Fruit fly (Drosophila melanogaster) Kc167 (cell line): ENCODE data around the gene LysRS.

Experiments used
- Myc ChIP-seq: fragments of >200 bp; optimal IDR thresholded peaks from 2 replicates; lab custom pipeline; 2017; ENCODE audit warnings: missing external identifiers
- Sin3A ChIP-seq: fragments of >200 bp; optimal IDR thresholded peaks from 2 replicates; lab custom pipeline; 2018; ENCODE audit warnings: missing external identifiers
- h ChIP-seq: fragments of >200 bp; optimal IDR thresholded peaks from 3 replicates; lab custom pipeline; 2018; ENCODE audit warnings: missing external identifiers
- insv ChIP-seq: fragments of >200 bp; optimal IDR thresholded peaks from 3 replicates; lab custom pipeline; 2018; ENCODE audit warnings: missing external identifiers
- psq ChIP-seq: fragments of >200 bp; optimal IDR thresholded peaks from 2 replicates; lab custom pipeline; 2017; ENCODE audit warnings: missing external identifiers

DNA sequence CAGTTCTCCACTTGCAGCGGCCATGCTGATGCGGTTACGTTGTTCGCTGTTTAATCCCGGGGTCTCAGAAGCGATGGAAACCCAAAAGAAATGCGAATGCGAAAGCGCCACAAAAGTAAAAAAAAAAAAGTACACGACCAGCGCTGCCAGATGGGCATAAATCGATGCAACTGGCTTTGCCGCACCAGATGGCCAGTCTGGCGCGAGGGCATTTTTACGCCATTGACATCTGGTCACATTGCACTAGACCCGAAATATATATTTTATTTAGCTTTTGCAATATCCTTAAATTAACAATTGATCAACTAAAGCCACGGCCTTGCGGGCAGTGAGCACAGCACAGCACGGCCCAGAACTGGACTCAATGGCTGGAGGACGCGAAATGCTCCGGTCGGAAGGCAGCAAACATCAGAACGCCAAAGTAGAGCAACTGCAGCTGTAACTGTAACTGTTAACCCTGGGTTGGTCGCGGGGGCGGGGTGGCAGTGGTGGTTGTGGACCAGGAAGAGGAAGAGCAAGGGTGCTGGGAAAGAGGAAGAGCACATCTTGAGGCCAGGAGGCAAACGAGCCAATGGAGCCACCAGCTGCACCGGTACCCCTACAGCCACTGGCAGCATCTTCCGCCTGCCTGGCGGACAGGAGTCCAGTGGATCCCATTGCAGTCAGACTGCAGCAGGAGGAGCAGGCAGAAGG is at the start of gene LysRS, which contains the start of gene Hecw:
- no peak for TF ChIP-seq psq (lab: Kevin White, UChicago)
- no peak for TF ChIP-seq insv (lab: Kevin White, UChicago)
- TF ChIP-seq h (lab: Kevin White, UChicago) = no peak
- TF ChIP-seq Sin3A (lab: Kevin White, UChicago) = no peak
- no peak for TF ChIP-seq Myc (lab: Kevin White, UChicago)
